Fruit fly (Drosophila melanogaster): ENCODE measurements around the gene CG32022.

CG32022 gene

DNA sequence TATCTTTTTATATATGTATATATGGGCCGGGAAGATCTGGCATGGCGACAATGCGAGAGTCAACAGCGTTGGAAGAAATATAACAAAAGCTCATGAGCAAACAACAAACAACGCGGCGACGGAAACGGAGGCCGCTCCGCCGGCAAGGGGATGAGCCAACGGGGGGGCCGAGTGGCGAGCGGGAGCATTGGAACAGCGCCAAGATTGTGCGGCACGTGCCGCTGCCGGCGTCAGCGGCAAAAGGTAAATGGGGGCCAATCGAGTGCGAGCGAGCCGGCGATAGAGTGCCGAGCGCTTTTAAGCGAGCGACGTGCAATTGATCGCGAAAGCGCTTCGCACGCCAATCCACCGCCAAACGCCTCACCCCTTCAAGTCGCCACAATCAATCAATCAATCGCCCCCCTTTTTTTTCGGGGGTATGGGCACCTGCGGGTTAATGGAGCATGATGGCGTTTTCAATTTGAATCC lies 24.6 kb downstream of the CG32022 start (continued):
- TF ChIP-seq CG8388 (GFP tag; optimal IDR thresholded peaks at IDR 0.05) (peak; percentile 8), CG42726 (GFP tag; IDR thresholded peaks at IDR 0.05; ENCODE audit: partially characterized antibody) (0 out of 2 replicates have a peak, but pooled peaks have one; percentile 43), Tbp (GFP tag; optimal IDR thresholded peaks at IDR 0.05) (no peak), ase (GFP tag; IDR thresholded peaks at IDR 0.05) (peak; percentile 24; the same call in 1 of the 3 replicates), CG14441 (GFP tag; IDR thresholded peaks at IDR 0.05) (peak; percentile 29; the same call in 1 of the 2 replicates), CG12769 (tag; optimal IDR thresholded peaks at IDR 0.05) (peak; percentile 86), Nf-YC (tag; optimal IDR thresholded peaks at IDR 0.05) (peak; percentile 59), CG1529 (GFP tag; optimal IDR thresholded peaks at IDR 0.05) (peak; percentile 76), CG10543 (GFP tag; optimal IDR thresholded peaks at IDR 0.05) (peak; percentile 97), CG8765 (GFP tag; IDR thresholded peaks at IDR 0.05) (no peak; the same call in 1 of the 2 replicates), Drgx (GFP tag; IDR thresholded peaks at IDR 0.05) (0 out of 2 replicates have a peak, but pooled peaks have one; percentile 24), ap (GFP tag; IDR thresholded peaks at IDR 0.05) (peak; percentile 26; the same call in 1 of the 2 replicates), Side (GFP tag; optimal IDR thresholded peaks at IDR 0.05) (peak; percentile 40), CG9215 (GFP tag; IDR thresholded peaks at IDR 0.05) (no peak; the same call in 1 of the 2 replicates), CG10959 (GFP tag; IDR thresholded peaks at IDR 0.05) (peak; percentile 36; the same call in 1 of the 2 replicates), phol (tag; optimal IDR thresholded peaks at IDR 0.05) (no peak), CrebB (tag; optimal IDR thresholded peaks at IDR 0.05) (peak; percentile 55), chif (GFP tag; optimal IDR thresholded peaks at IDR 0.05) (peak; percentile 11 to 41), al (GFP tag; IDR thresholded peaks at IDR 0.05) (peak; percentile 13; the same call in 1 of the 2 replicates), CG1024 (GFP tag; IDR thresholded peaks at IDR 0.05) (0 out of 2 replicates have a peak, but pooled peaks have one; percentile 38), GATAe (GFP tag; conservative IDR thresholded peaks at IDR 0.05) (peak; percentile 67), CG17359 (tag; optimal IDR thresholded peaks at IDR 0.05) (peak; percentile 76), cad (GFP tag; optimal IDR thresholded peaks at IDR 0.05) (no peak), Neu2 (GFP tag; optimal IDR thresholded peaks at IDR 0.05; ENCODE audit: borderline replicate concordance) (no peak), Lpt (GFP tag; optimal IDR thresholded peaks at IDR 0.05) (no peak), CG15479 (GFP tag; optimal IDR thresholded peaks at IDR 0.05) (no peak), CG32767 (GFP tag; IDR thresholded peaks at IDR 0.05) (peak; percentile 8; the same call in 1 of the 2 replicates), CG5953 (GFP tag; IDR thresholded peaks at IDR 0.05) (peak; percentile 79), CG9797 (GFP tag; optimal IDR thresholded peaks at IDR 0.05) (no peak), kah (GFP tag; optimal IDR thresholded peaks at IDR 0.05) (peak; percentile 47), Awh (GFP tag; IDR thresholded peaks at IDR 0.05) (peak; percentile 80; the same call in 1 of the 2 replicates), Spps (tag; optimal IDR thresholded peaks at IDR 0.05) (peak; percentile 56), CG31365 (tag; optimal IDR thresholded peaks at IDR 0.05) (peak; percentile 22), bowl (GFP tag; IDR thresholded peaks at IDR 0.05) (no peak; the same call in 1 of the 2 replicates), kay (GFP tag; optimal IDR thresholded peaks at IDR 0.05) (peak; percentile 51), wor (GFP tag; IDR thresholded peaks at IDR 0.05) (no peak), tll (GFP tag; optimal IDR thresholded peaks at IDR 0.05) (no peak), Taf1 (GFP tag; IDR thresholded peaks at IDR 0.05) (no peak), CG11093 (GFP tag; IDR thresholded peaks at IDR 0.05) (peak; percentile 13; the same call in 1 of the 3 replicates), pb (GFP tag; optimal IDR thresholded peaks at IDR 0.05) (no peak), Ets65A (GFP tag) (peak; percentile 63), CG2678 (tag; optimal IDR thresholded peaks at IDR 0.05) (peak; percentile 76), disco-r (GFP tag; optimal IDR thresholded peaks at IDR 0.05) (no peak), CG12942 (GFP tag; optimal IDR thresholded peaks at IDR 0.05) (peak; percentile 55), Eip74EF (GFP tag; optimal IDR thresholded peaks at IDR 0.05) (peak in 1 of 2 experiments; percentile 57), CG6765 (GFP tag; optimal IDR thresholded peaks at IDR 0.05) (peak; percentile 67), toy (GFP tag; IDR thresholded peaks at IDR 0.05) (no peak), da (GFP tag; optimal IDR thresholded peaks at IDR 0.05) (no peak), CG4854 (GFP tag; optimal IDR thresholded peaks at IDR 0.05) (peak; percentile 5), bbx (GFP tag; IDR thresholded peaks at IDR 0.05; ENCODE audit: partially characterized antibody) (no peak; the same call in 1 of the 2 replicates)
